Fruit fly (Drosophila melanogaster) whole organism, embryonic: Measurements from ENCODE around the gene CG8814.
A peak's percentile ranks its signal among the peaks of the same experiment; 100 is the strongest.

Experiments used
- Atf3 ChIP-seq: fragments of 200-800 bp; sonication (Bioruptor generic); optimal IDR thresholded peaks from 3 replicates; lab custom pipeline; 2016; ENCODE audit warnings: missing biosample characterization, missing genetic modification characterization
- Bdp1 ChIP-seq: fragments of 200-800 bp; sonication (Bioruptor generic); optimal IDR thresholded peaks from 3 replicates; lab custom pipeline; 2016; ENCODE audit warnings: missing biosample characterization, missing genetic modification characterization
- CG11398 ChIP-seq: fragments of 200-800 bp; sonication (Bioruptor generic); optimal IDR thresholded peaks from 2 replicates; lab custom pipeline; 2016; ENCODE audit warnings: missing biosample characterization, missing genetic modification characterization
- CG11696 ChIP-seq: fragments of 200-800 bp; sonication (Bioruptor generic); IDR thresholded peaks from 2 replicates; pipeline ENCODE4 v1.3.6; 2022; ENCODE audit warnings: missing biosample characterization, missing genetic modification characterization
- CG12744 ChIP-seq: fragments of 200-800 bp; sonication (Bioruptor generic); optimal IDR thresholded peaks from 2 replicates; lab custom pipeline; 2016; ENCODE audit warnings: missing biosample characterization, missing genetic modification characterization
- CG15011 ChIP-seq: fragments of 200-800 bp; sonication (Bioruptor generic); optimal IDR thresholded peaks from 3 replicates; lab custom pipeline; 2018; ENCODE audit warnings: missing biosample characterization, mild to moderate bottlenecking, missing genetic modification characterization
- CG1529 ChIP-seq: fragments of 200-800 bp; sonication (Bioruptor generic); optimal IDR thresholded peaks from 3 replicates; lab custom pipeline; 2018; ENCODE audit warnings: missing biosample characterization, missing genetic modification characterization
- CG2875 ChIP-seq: fragments of 200-800 bp; sonication (Bioruptor generic); optimal IDR thresholded peaks from 2 replicates; lab custom pipeline; 2017; ENCODE audit warnings: missing biosample characterization, mild to moderate bottlenecking, missing genetic modification characterization, missing genetic modification reagents
- CG3838 ChIP-seq: fragments of 200-800 bp; sonication (Bioruptor generic); optimal IDR thresholded peaks from 3 replicates; lab custom pipeline; 2016; ENCODE audit warnings: missing biosample characterization, missing genetic modification characterization
- CG3995 ChIP-seq: fragments of 200-800 bp; sonication (Bioruptor generic); optimal IDR thresholded peaks from 3 replicates; lab custom pipeline; 2016; ENCODE audit warnings: missing biosample characterization, missing genetic modification characterization
- CG4820 ChIP-seq: fragments of 200-800 bp; sonication (Bioruptor generic); optimal IDR thresholded peaks from 3 replicates; lab custom pipeline; 2016; ENCODE audit warnings: missing biosample characterization, missing genetic modification characterization
- CG6854 ChIP-seq: fragments of 200-800 bp; sonication (Bioruptor generic); optimal IDR thresholded peaks from 3 replicates; lab custom pipeline; 2017; ENCODE audit warnings: missing biosample characterization, mild to moderate bottlenecking, missing genetic modification characterization
- CG7271 ChIP-seq: fragments of 200-800 bp; sonication (Bioruptor generic); optimal IDR thresholded peaks from 2 replicates; lab custom pipeline; 2018; ENCODE audit warnings: missing biosample characterization, mild to moderate bottlenecking, missing genetic modification characterization, moderate library complexity
- CG7839 ChIP-seq: fragments of 200-800 bp; sonication (Bioruptor generic); optimal IDR thresholded peaks from 3 replicates; lab custom pipeline; 2018; ENCODE audit warnings: missing biosample characterization, mild to moderate bottlenecking, missing genetic modification characterization, moderate library complexity
- CG7987 ChIP-seq: fragments of 200-800 bp; sonication (Bioruptor generic); optimal IDR thresholded peaks from 2 replicates; lab custom pipeline; 2018; ENCODE audit warnings: missing biosample characterization, mild to moderate bottlenecking, missing genetic modification characterization, moderate library complexity
- CG8290 ChIP-seq, 3 experiments: fragments of 200-800 bp; sonication (Bioruptor generic); optimal IDR thresholded peaks; 2 replicates each; lab custom pipeline; 2016 to 2019; ENCODE audit warnings: missing biosample characterization in 3 of 3, missing genetic modification characterization in 3 of 3, mild to moderate bottlenecking in 2 of 3, moderate library complexity in 1 of 3
- CG9817 ChIP-seq: fragments of 200-800 bp; sonication (Bioruptor generic); optimal IDR thresholded peaks from 2 replicates; lab custom pipeline; 2018; ENCODE audit warnings: missing biosample characterization, mild to moderate bottlenecking, missing genetic modification characterization, moderate library complexity
- CrebB ChIP-seq: fragments of 200-800 bp; sonication (Bioruptor generic); optimal IDR thresholded peaks from 3 replicates; lab custom pipeline; 2018; ENCODE audit warnings: missing biosample characterization, mild to moderate bottlenecking, missing genetic modification characterization
- Deaf1 ChIP-seq: fragments of 200-800 bp; optimal IDR thresholded peaks from 3 replicates; lab custom pipeline; 2019; ENCODE audit warnings: missing biosample characterization, mild to moderate bottlenecking, missing genetic modification characterization, moderate library complexity
- Fer2 ChIP-seq: fragments of 200-800 bp; sonication (Bioruptor generic); optimal IDR thresholded peaks from 2 replicates; lab custom pipeline; 2018; ENCODE audit warnings: missing biosample characterization, mild to moderate bottlenecking, missing genetic modification characterization, moderate library complexity
- Hand ChIP-seq: fragments of 200-800 bp; sonication (Bioruptor generic); optimal IDR thresholded peaks from 2 replicates; lab custom pipeline; 2017; ENCODE audit warnings: mild to moderate bottlenecking, missing biosample characterization, missing genetic modification reagents, missing genetic modification characterization
- Hmr ChIP-seq: fragments of 200-800 bp; sonication (Bioruptor generic); optimal IDR thresholded peaks from 3 replicates; lab custom pipeline; 2017; ENCODE audit warnings: mild to moderate bottlenecking, missing biosample characterization, missing genetic modification reagents, missing genetic modification characterization
- Hsf ChIP-seq: fragments of 200-800 bp; sonication (Bioruptor generic); optimal IDR thresholded peaks from 3 replicates; lab custom pipeline; 2016; ENCODE audit warnings: missing biosample characterization, missing genetic modification characterization
- Mes4 ChIP-seq: fragments of 200-800 bp; sonication (Bioruptor generic); optimal IDR thresholded peaks from 2 replicates; lab custom pipeline; 2016; ENCODE audit warnings: missing biosample characterization, missing genetic modification characterization
- NC2α ChIP-seq: fragments of 200-800 bp; sonication (Bioruptor generic); optimal IDR thresholded peaks from 2 replicates; lab custom pipeline; 2016; ENCODE audit warnings: missing biosample characterization, missing genetic modification characterization
- Oli ChIP-seq: fragments of 200-800 bp; sonication (Bioruptor generic); optimal IDR thresholded peaks from 2 replicates; lab custom pipeline; 2018; ENCODE audit warnings: missing biosample characterization, mild to moderate bottlenecking, missing genetic modification characterization, moderate library complexity
- Opbp ChIP-seq: fragments of 200-800 bp; sonication (Bioruptor generic); IDR thresholded peaks from 3 replicates; pipeline ENCODE4 v1.3.6; 2022; ENCODE audit warnings: missing biosample characterization, missing genetic modification characterization; ENCODE audit not compliant: partially characterized antibody
- Pdp1 ChIP-seq, 2 experiments: fragments of 200-800 bp; sonication (Bioruptor generic); optimal IDR thresholded peaks; 3 replicates each; lab custom pipeline; 2016; ENCODE audit warnings: missing biosample characterization in 2 of 2, missing genetic modification characterization in 2 of 2, mild to moderate bottlenecking in 1 of 2, moderate library complexity in 1 of 2
- Poxn ChIP-seq: fragments of 200-800 bp; sonication (Bioruptor generic); IDR thresholded peaks from 2 replicates; pipeline ENCODE4 v1.3.6; 2022; ENCODE audit warnings: missing biosample characterization, missing genetic modification characterization
- Ravus ChIP-seq: fragments of 200-800 bp; sonication (Bioruptor generic); IDR thresholded peaks from 2 replicates; pipeline ENCODE4 v1.3.6; 2022; ENCODE audit warnings: missing biosample characterization, missing genetic modification characterization
- Sry-β ChIP-seq: fragments of 200-800 bp; sonication (Bioruptor generic); optimal IDR thresholded peaks from 2 replicates; lab custom pipeline; 2018; ENCODE audit warnings: missing biosample characterization, mild to moderate bottlenecking, missing genetic modification characterization, moderate library complexity
- ara ChIP-seq: fragments of 200-800 bp; sonication (Bioruptor generic); IDR thresholded peaks from 2 replicates; pipeline ENCODE4 v1.3.6; 2022; ENCODE audit warnings: missing biosample characterization, missing genetic modification characterization
- ase ChIP-seq: fragments of 200-800 bp; sonication (Bioruptor generic); IDR thresholded peaks from 3 replicates; pipeline ENCODE4 v1.3.6; 2022; ENCODE audit warnings: missing biosample characterization, missing genetic modification characterization
- crol ChIP-seq: fragments of 200-800 bp; sonication (Bioruptor generic); IDR thresholded peaks from 2 replicates; pipeline ENCODE4 v1.3.6; 2022; ENCODE audit warnings: missing biosample characterization, missing genetic modification characterization
- da ChIP-seq: fragments of 200-800 bp; sonication (Bioruptor generic); optimal IDR thresholded peaks from 2 replicates; lab custom pipeline; 2016; ENCODE audit warnings: missing biosample characterization, missing genetic modification characterization
- grau ChIP-seq: fragments of 200-800 bp; optimal IDR thresholded peaks from 3 replicates; lab custom pipeline; 2019; ENCODE audit warnings: missing biosample characterization, mild to moderate bottlenecking, missing genetic modification characterization, moderate library complexity
- hth ChIP-seq: fragments of >200 bp; optimal IDR thresholded peaks from 2 replicates; lab custom pipeline; 2017; ENCODE audit warnings: inconsistent platforms
- mam ChIP-seq: fragments of 200-800 bp; sonication (Bioruptor generic); optimal IDR thresholded peaks from 3 replicates; lab custom pipeline; 2016; ENCODE audit warnings: missing biosample characterization, missing genetic modification characterization
- nau ChIP-seq: fragments of 200-800 bp; sonication (Bioruptor generic); optimal IDR thresholded peaks from 3 replicates; lab custom pipeline; 2017; ENCODE audit warnings: missing biosample characterization, mild to moderate bottlenecking, missing genetic modification characterization, missing genetic modification reagents
- pb ChIP-seq: fragments of 200-800 bp; sonication (Bioruptor generic); optimal IDR thresholded peaks from 3 replicates; lab custom pipeline; 2016; ENCODE audit warnings: missing biosample characterization, missing genetic modification characterization
- pnt ChIP-seq: fragments of 200-800 bp; sonication (Bioruptor generic); optimal IDR thresholded peaks from 3 replicates; lab custom pipeline; 2016; ENCODE audit warnings: missing biosample characterization, missing genetic modification characterization
- sna ChIP-seq: fragments of 200-800 bp; sonication (Bioruptor generic); IDR thresholded peaks from 2 replicates; pipeline ENCODE4 v1.3.6; 2022; ENCODE audit warnings: missing biosample characterization, missing genetic modification characterization; ENCODE audit not compliant: partially characterized antibody
- sr ChIP-seq: fragments of 200-800 bp; sonication (Bioruptor generic); IDR thresholded peaks from 3 replicates; pipeline ENCODE4 v1.3.6; 2022; ENCODE audit warnings: missing biosample characterization, missing genetic modification characterization
- sug ChIP-seq: fragments of 200-800 bp; optimal IDR thresholded peaks from 2 replicates; lab custom pipeline; 2019; ENCODE audit warnings: missing biosample characterization, mild to moderate bottlenecking, missing genetic modification characterization, moderate library complexity
- vnd ChIP-seq: fragments of 200-800 bp; sonication (Bioruptor generic); IDR thresholded peaks from 3 replicates; pipeline ENCODE4 v1.3.6; 2022; ENCODE audit warnings: missing biosample characterization, missing genetic modification characterization; ENCODE audit not compliant: partially characterized antibody
- vvl ChIP-seq: fragments of 200-800 bp; sonication (Bioruptor generic); IDR thresholded peaks from 2 replicates; pipeline ENCODE4 v1.3.6; 2022; ENCODE audit warnings: missing biosample characterization, missing genetic modification characterization
- wek ChIP-seq: fragments of 200-800 bp; sonication (Bioruptor generic); optimal IDR thresholded peaks from 3 replicates; lab custom pipeline; 2018; ENCODE audit warnings: missing biosample characterization, mild to moderate bottlenecking, missing genetic modification characterization, moderate library complexity
- zfh1 ChIP-seq: fragments of 200-800 bp; sonication (Bioruptor generic); IDR thresholded peaks from 3 replicates; pipeline ENCODE4 v1.3.6; 2022; ENCODE audit warnings: missing biosample characterization, missing genetic modification characterization

Gene CG8814

dm6 chr2L:2855204-2855768 is 19.4 kb upstream of the CG8814 start (continued):
- TF ChIP-seq Sry-β, result no peak
- no peak for TF ChIP-seq ase (GFP tag; lab: Robert Waterston, UW)
- TF ChIP-seq CrebB (tag; lab: Kevin White, UChicago), result no peak
- TF ChIP-seq Hand, result no peak
- no peak for TF ChIP-seq Poxn (GFP tag; lab: Robert Waterston, UW)
- TF ChIP-seq CG4820 (GFP tag; lab: Kevin White, UChicago), result no peak
- TF ChIP-seq pnt, result no peak
- no peak for TF ChIP-seq Mes4 (GFP tag; lab: Kevin White, UChicago)
- no peak for TF ChIP-seq Atf3 (GFP tag; lab: Kevin White, UChicago)
- TF ChIP-seq CG8290 (GFP tag; optimal IDR thresholded peaks at IDR 0.05; lab: Kevin White, UChicago), result no peak
- TF ChIP-seq CG8290 (tag; optimal IDR thresholded peaks at IDR 0.05; lab: Kevin White, UChicago), result peak in 1 of 2 experiments; percentile 55
- no peak for TF ChIP-seq zfh1 (GFP tag; lab: Robert Waterston, UW)
- TF ChIP-seq Ravus (GFP tag; lab: Robert Waterston, UW), result no peak
- TF ChIP-seq sug, result no peak
- no peak for TF ChIP-seq Bdp1 (GFP tag; lab: Kevin White, UChicago)
- no peak for TF ChIP-seq crol (GFP tag; lab: Robert Waterston, UW)
- TF ChIP-seq Hsf (GFP tag; lab: Kevin White, UChicago), result no peak
- TF ChIP-seq Fer2, result no peak
- TF ChIP-seq grau (tag; lab: Kevin White, UChicago), result no peak
- TF ChIP-seq CG11398 (GFP tag; lab: Kevin White, UChicago), result no peak
- no peak for TF ChIP-seq CG11696
- no peak for TF ChIP-seq CG7271 (tag; lab: Kevin White, UChicago)
- no peak for TF ChIP-seq CG7987 (GFP tag; lab: Kevin White, UChicago)
- peak in 1 of 2 experiments; percentile 74 for TF ChIP-seq Pdp1 (GFP tag; optimal IDR thresholded peaks at IDR 0.05; lab: Kevin White, UChicago)
- no peak for TF ChIP-seq CG3995
- 0 out of 3 replicates have a peak, but pooled peaks have one; percentile 3 for TF ChIP-seq sr (GFP tag; lab: Robert Waterston, UW)
- no peak for TF ChIP-seq CG2875 (GFP tag; lab: Kevin White, UChicago)
- no peak for TF ChIP-seq NC2α (GFP tag; lab: Kevin White, UChicago)
- TF ChIP-seq da (GFP tag; lab: Kevin White, UChicago), result no peak
- no peak for TF ChIP-seq Deaf1 (tag; lab: Kevin White, UChicago)
- TF ChIP-seq Oli (tag; lab: Kevin White, UChicago), result no peak
- TF ChIP-seq pb (GFP tag; lab: Kevin White, UChicago), result no peak
- TF ChIP-seq, all 482 proteins: peak for 26

- TF ChIP-seq CG3995 (peak; percentile 72), hth (lab: Kevin White, UChicago) (no peak), wek (GFP tag; lab: Kevin White, UChicago) (peak; percentile 80), CG1529 (GFP tag; lab: Kevin White, UChicago) (peak; percentile 74), CG6854 (GFP tag; lab: Kevin White, UChicago) (peak; percentile 72), ara (GFP tag; lab: Robert Waterston, UW) (peak; percentile 78), Opbp (peak; percentile 100), grau (tag; lab: Kevin White, UChicago) (peak; percentile 78), CG3838 (GFP tag; lab: Kevin White, UChicago) (peak; percentile 77), CG7839 (tag; lab: Kevin White, UChicago) (peak; percentile 75), sna (0 out of 2 replicates have a peak, but pooled peaks have one; percentile 2), mam (peak; percentile 86), nau (GFP tag; lab: Kevin White, UChicago) (peak; percentile 75), vvl (GFP tag; lab: Robert Waterston, UW) (peak; percentile 91), CG9817 (tag; lab: Kevin White, UChicago) (peak; percentile 86), CG12744 (GFP tag; lab: Kevin White, UChicago) (peak; percentile 71), vnd (GFP tag; lab: Robert Waterston, UW) (no peak), Ravus (GFP tag; lab: Robert Waterston, UW) (peak; percentile 54), Hmr (GFP tag; lab: Kevin White, UChicago) (peak; percentile 96), CG15011 (GFP tag; lab: Kevin White, UChicago) (peak; percentile 86)
These were observed 18.7 kb upstream of the CG8814 start, which contains the start of the genes CG3104 and RpS21 for dm6 chr2L:2855773-2856615. CG3104 (minus strand) TSS chr2L:2855778. RpS21 (plus strand) TSS chr2L:2856070.
